Worm (Caenorhabditis elegans) whole organism, midembryonic: ENCODE data around the gene str-181.

Experiments used
- T22C8.4 ChIP-seq: fragments of 200-800 bp; sonication (Bioruptor generic); IDR thresholded peaks from 2 replicates; pipeline ENCODE4 v1.3.6; 2022; ENCODE audit warnings: missing genetic modification characterization, missing compliant biosample characterization
- flt-1 ChIP-seq: fragments of 200-800 bp; sonication (Bioruptor generic); IDR thresholded peaks from 2 replicates; pipeline ENCODE4 v1.3.6; 2022; ENCODE audit warnings: missing genetic modification characterization, missing compliant biosample characterization

DNA sequence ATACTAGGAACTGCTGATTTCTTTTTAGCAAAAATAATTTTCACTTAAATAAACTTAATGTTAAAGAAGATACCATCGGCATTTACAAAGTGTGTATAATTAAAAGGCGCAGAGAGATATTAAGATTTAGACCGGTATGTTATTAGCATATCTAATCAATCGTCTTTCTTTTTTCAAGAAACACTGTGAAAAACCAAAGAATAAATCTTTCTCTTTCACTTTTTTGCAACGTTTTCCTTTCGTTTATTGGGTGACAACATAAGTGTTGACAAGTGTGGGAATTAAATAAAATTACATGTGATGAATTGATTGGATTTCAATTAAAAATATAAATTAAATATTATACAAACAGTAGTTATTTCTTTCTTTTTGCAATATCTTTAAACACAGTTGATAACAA lies 33.9 kb upstream of the str-181 start, which contains the start of gene C15C8.8:
- no peak for TF ChIP-seq flt-1 (GFP tag; lab: Robert Waterston, UW)
- no peak for TF ChIP-seq T22C8.4 (GFP tag; lab: Robert Waterston, UW)
